Worm (Caenorhabditis elegans) whole organism, young adult: ENCODE data around the gene Y111B2A.12.

Experiments
- ama-1 ChIP-seq, 3 experiments: fragments of 150-350 bp in 1 of 3; sonication (generic microtip) in 2 of 3; optimal IDR thresholded peaks; 2 replicates each; lab custom pipeline; 2014 to 2018; ENCODE audit warnings: missing biosample characterization in 2 of 3, missing genetic modification characterization in 2 of 3, missing genetic modification reagents in 2 of 3
- dpff-1 ChIP-seq: sonication (generic microtip); optimal IDR thresholded peaks from 2 replicates; lab custom pipeline; 2017; ENCODE audit warnings: mild to moderate bottlenecking, missing genetic modification characterization, missing compliant biosample characterization
- fkh-3 ChIP-seq: sonication (generic microtip); optimal IDR thresholded peaks from 2 replicates; lab custom pipeline; 2016; ENCODE audit warnings: mild to moderate bottlenecking, missing genetic modification characterization, missing compliant biosample characterization
- nfya-1 ChIP-seq: sonication (generic microtip); optimal IDR thresholded peaks from 2 replicates; lab custom pipeline; 2017; ENCODE audit warnings: antibody characterized with exemption, missing compliant biosample characterization, missing genetic modification characterization, borderline replicate concordance; ENCODE audit not compliant: insufficient read depth
- rcor-1 ChIP-seq: fragments of 200-800 bp; sonication (Bioruptor generic); IDR thresholded peaks from 2 replicates; pipeline ENCODE4 v1.3.6; 2022; ENCODE audit warnings: missing genetic modification reagents, missing genetic modification characterization, missing compliant biosample characterization

DNA sequence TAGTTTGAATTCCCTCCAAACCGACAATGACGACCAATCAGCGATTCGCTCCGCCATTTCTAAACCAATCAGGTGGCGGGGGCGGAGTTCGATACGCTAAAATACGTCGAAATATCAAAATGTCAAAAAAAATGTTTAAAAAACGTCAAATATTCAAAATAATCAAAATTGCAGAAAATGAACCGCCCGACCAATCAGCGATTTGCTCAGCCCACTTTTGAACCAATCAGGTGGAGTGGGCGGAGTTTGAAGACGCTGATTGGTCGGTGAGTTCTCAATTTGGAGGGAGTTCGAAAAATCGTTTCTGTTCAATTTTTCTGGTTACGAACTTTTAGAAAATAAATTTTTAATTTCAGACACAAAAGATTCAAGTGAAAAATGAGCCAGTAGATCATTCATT, 35.6 kb downstream of the Y111B2A.12 start:
- TF ChIP-seq dpff-1 (tag; lab: Kevin White, UChicago): no peak
- TF ChIP-seq rcor-1 (GFP tag; lab: Robert Waterston, UW): no peak
- TF ChIP-seq ama-1 (optimal IDR thresholded peaks at IDR 0.05; lab: Kevin White, UChicago): no peak
- no peak for TF ChIP-seq ama-1 (GFP tag; optimal IDR thresholded peaks at IDR 0.05; lab: Kevin White, UChicago)
- no peak for TF ChIP-seq fkh-3
- TF ChIP-seq nfya-1 (tag; lab: Kevin White, UChicago): no peak
